Worm (Caenorhabditis elegans) whole organism, L3 larva: ENCODE data around the gene bath-45.

Experiments
- aly-2 ChIP-seq: fragments of 150-350 bp; optimal IDR thresholded peaks from 2 replicates; lab custom pipeline; 2014; ENCODE audit warnings: missing biosample characterization, missing genetic modification characterization
- egl-27 ChIP-seq: sonication (generic microtip); optimal IDR thresholded peaks from 4 replicates; lab custom pipeline; 2017; ENCODE audit warnings: missing biosample characterization, missing genetic modification reagents, missing genetic modification characterization
- elt-1 ChIP-seq: fragments of 150-350 bp; optimal IDR thresholded peaks from 2 replicates; lab custom pipeline; 2014; ENCODE audit warnings: missing biosample characterization, missing genetic modification characterization
- fkh-2 ChIP-seq: fragments of 150-350 bp; optimal IDR thresholded peaks from 2 replicates; lab custom pipeline; 2014; ENCODE audit warnings: missing biosample characterization, missing genetic modification reagents, missing genetic modification characterization
- lin-15B ChIP-seq: fragments of 150-350 bp; optimal IDR thresholded peaks from 2 replicates; lab custom pipeline; 2014; ENCODE audit warnings: missing biosample characterization, missing genetic modification characterization
- mdl-1 ChIP-seq: fragments of 150-350 bp; optimal IDR thresholded peaks from 2 replicates; lab custom pipeline; 2014; ENCODE audit warnings: missing biosample characterization, missing genetic modification characterization
- nhr-11 ChIP-seq: fragments of 150-350 bp; optimal IDR thresholded peaks from 2 replicates; lab custom pipeline; 2014; ENCODE audit warnings: missing biosample characterization, missing genetic modification characterization
- nhr-28 ChIP-seq: fragments of 150-350 bp; optimal IDR thresholded peaks from 2 replicates; lab custom pipeline; 2014; ENCODE audit warnings: missing biosample characterization, missing genetic modification characterization
- nhr-76 ChIP-seq: fragments of 150-350 bp; sonication (generic microtip); optimal IDR thresholded peaks from 5 replicates; lab custom pipeline; 2014; ENCODE audit warnings: missing biosample characterization, missing genetic modification characterization
- nhr-77 ChIP-seq: fragments of 150-350 bp; optimal IDR thresholded peaks from 2 replicates; lab custom pipeline; 2014; ENCODE audit warnings: missing biosample characterization, missing genetic modification characterization
- unc-39 ChIP-seq: sonication (generic microtip); optimal IDR thresholded peaks from 4 replicates; lab custom pipeline; 2017; ENCODE audit warnings: missing biosample characterization, missing genetic modification characterization
- unc-62 ChIP-seq: fragments of 150-350 bp; sonication (generic microtip); optimal IDR thresholded peaks from 4 replicates; lab custom pipeline; 2014; ENCODE audit warnings: missing biosample characterization, missing genetic modification reagents, missing genetic modification characterization

ce11 chrII:13165683-13166259, 43.0 kb downstream of the bath-45 start, which contains the start of gene moe-3:
- no peak for TF ChIP-seq elt-1 (tag; lab: Kevin White, UChicago)
- TF ChIP-seq mdl-1: no peak
- no peak for TF ChIP-seq unc-62 (GFP tag; lab: Kevin White, UChicago)
- no peak for TF ChIP-seq nhr-77 (tag; lab: Kevin White, UChicago)
- TF ChIP-seq nhr-28: no peak
- TF ChIP-seq unc-39 (tag; lab: Kevin White, UChicago): no peak
- no peak for TF ChIP-seq lin-15B (tag; lab: Kevin White, UChicago)
- TF ChIP-seq fkh-2 (tag; lab: Kevin White, UChicago): no peak
- TF ChIP-seq egl-27 (tag; lab: Kevin White, UChicago): no peak
- no peak for TF ChIP-seq nhr-11 (tag; lab: Kevin White, UChicago)
- TF ChIP-seq nhr-76 (tag; lab: Kevin White, UChicago): no peak
- TF ChIP-seq aly-2: no peak
